Fruit fly (Drosophila melanogaster) whole organism, pupa: ENCODE data around the gene CG17260.
A peak's percentile ranks its signal among the peaks of the same experiment; 100 is the strongest.

Experiments used
- CG10348 ChIP-seq: fragments of 200-800 bp; sonication (Bioruptor generic); IDR thresholded peaks from 2 replicates; pipeline ENCODE4 v1.3.6; 2022; ENCODE audit warnings: missing biosample characterization, missing genetic modification characterization
- CG12605 ChIP-seq: fragments of 200-800 bp; sonication (Bioruptor generic); IDR thresholded peaks from 2 replicates; pipeline ENCODE4 v1.3.6; 2022; ENCODE audit warnings: missing biosample characterization, missing genetic modification characterization
- CG13204 ChIP-seq: fragments of 200-800 bp; sonication (Bioruptor generic); optimal IDR thresholded peaks from 2 replicates; lab custom pipeline; 2018; ENCODE audit warnings: missing biosample characterization, mild to moderate bottlenecking, missing genetic modification characterization, moderate library complexity
- CG14655 ChIP-seq: fragments of 200-800 bp; sonication (Bioruptor generic); optimal IDR thresholded peaks from 3 replicates; lab custom pipeline; 2017; ENCODE audit warnings: mild to moderate bottlenecking, missing biosample characterization, missing genetic modification reagents, missing genetic modification characterization
- CG15710 ChIP-seq: fragments of 200-800 bp; sonication (Bioruptor generic); optimal IDR thresholded peaks from 2 replicates; lab custom pipeline; 2018; ENCODE audit warnings: missing biosample characterization, mild to moderate bottlenecking, missing genetic modification characterization, moderate library complexity
- CG17806 ChIP-seq: fragments of 200-800 bp; sonication (Bioruptor generic); optimal IDR thresholded peaks from 2 replicates; lab custom pipeline; 2018; ENCODE audit warnings: missing biosample characterization, mild to moderate bottlenecking, missing genetic modification characterization, moderate library complexity
- CG32121 ChIP-seq: fragments of 200-800 bp; sonication (Bioruptor generic); IDR thresholded peaks from 2 replicates; pipeline ENCODE4 v1.3.6; 2022; ENCODE audit warnings: missing biosample characterization, missing genetic modification characterization
- CG34367 ChIP-seq: fragments of 200-800 bp; sonication (Bioruptor generic); optimal IDR thresholded peaks from 2 replicates; lab custom pipeline; 2018; ENCODE audit warnings: missing biosample characterization, mild to moderate bottlenecking, missing genetic modification characterization
- CG4496 ChIP-seq: fragments of 200-800 bp; sonication (Bioruptor generic); IDR thresholded peaks from 3 replicates; pipeline ENCODE4 v1.3.6; 2022; ENCODE audit warnings: missing biosample characterization, missing genetic modification characterization
- CG8159 ChIP-seq: fragments of 200-800 bp; sonication (Bioruptor generic); optimal IDR thresholded peaks from 3 replicates; lab custom pipeline; 2018; ENCODE audit warnings: missing biosample characterization, mild to moderate bottlenecking, missing genetic modification characterization, moderate library complexity
- CG8301 ChIP-seq: fragments of 200-800 bp; sonication (Bioruptor generic); optimal IDR thresholded peaks from 2 replicates; lab custom pipeline; 2018; ENCODE audit warnings: missing biosample characterization, mild to moderate bottlenecking, missing genetic modification characterization
- CG9948 ChIP-seq: fragments of 200-800 bp; sonication (Bioruptor generic); optimal IDR thresholded peaks from 2 replicates; lab custom pipeline; 2018; ENCODE audit warnings: missing biosample characterization, mild to moderate bottlenecking, missing genetic modification characterization, moderate library complexity
- D1 ChIP-seq: fragments of 200-800 bp; sonication (Bioruptor generic); optimal IDR thresholded peaks from 2 replicates; lab custom pipeline; 2018; ENCODE audit warnings: missing biosample characterization, mild to moderate bottlenecking, missing genetic modification characterization, moderate library complexity
- EcR ChIP-seq: fragments of 200-800 bp; sonication (Bioruptor generic); optimal IDR thresholded peaks from 3 replicates; lab custom pipeline; 2019; ENCODE audit warnings: missing biosample characterization, missing genetic modification characterization, mild to moderate bottlenecking, moderate library complexity, missing genetic modification reagents
- Ets98B ChIP-seq: fragments of 200-800 bp; sonication (Bioruptor generic); IDR thresholded peaks from 2 replicates; pipeline ENCODE4 v1.3.6; 2022; ENCODE audit warnings: missing biosample characterization, missing genetic modification characterization
- Pif1A ChIP-seq: fragments of 200-800 bp; sonication (Bioruptor generic); optimal IDR thresholded peaks from 3 replicates; lab custom pipeline; 2016; ENCODE audit warnings: missing biosample characterization, missing genetic modification characterization
- Pif1B ChIP-seq: fragments of 200-800 bp; sonication (Bioruptor generic); optimal IDR thresholded peaks from 3 replicates; lab custom pipeline; 2016; ENCODE audit warnings: missing biosample characterization, missing genetic modification characterization
- Snoo ChIP-seq: fragments of 200-800 bp; sonication (Bioruptor generic); optimal IDR thresholded peaks from 3 replicates; lab custom pipeline; 2017; ENCODE audit warnings: missing biosample characterization, mild to moderate bottlenecking, missing genetic modification characterization, inconsistent platforms
- fd96Ca ChIP-seq: fragments of 200-800 bp; sonication (Bioruptor generic); IDR thresholded peaks from 3 replicates; pipeline ENCODE4 v1.3.6; 2022; ENCODE audit warnings: missing biosample characterization, missing genetic modification characterization
- gl ChIP-seq: fragments of 200-800 bp; sonication (Bioruptor generic); optimal IDR thresholded peaks from 2 replicates; lab custom pipeline; 2018; ENCODE audit warnings: missing biosample characterization, mild to moderate bottlenecking, missing genetic modification characterization
- rn ChIP-seq: fragments of 200-800 bp; sonication (Bioruptor generic); IDR thresholded peaks from 2 replicates; pipeline ENCODE4 v1.3.6; 2022; ENCODE audit warnings: missing biosample characterization, missing genetic modification characterization

Gene CG17260

dm6 chr2L:3022986-3023385, 14.0 kb upstream of the CG17260 start, which contains the start of the genes alpha4GT1 and Prp40:
TSS of gene alpha4GT1 (minus strand) at chr2L:3023141.
TSS of gene Prp40 (plus strand) at chr2L:3023226.
- TF ChIP-seq CG12605 (GFP tag; lab: Robert Waterston, UW) (no peak), CG8159 (tag; lab: Kevin White, UChicago) (no peak), CG9948 (tag; lab: Kevin White, UChicago) (no peak), CG10348 (no peak), Pif1B (GFP tag; lab: Kevin White, UChicago) (no peak), Pif1A (GFP tag; lab: Kevin White, UChicago) (no peak), CG17806 (tag; lab: Kevin White, UChicago) (no peak), rn (GFP tag; lab: Robert Waterston, UW) (no peak), gl (tag; lab: Kevin White, UChicago) (no peak), EcR (GFP tag; lab: Kevin White, UChicago) (no peak), Snoo (tag; lab: Kevin White, UChicago) (no peak), Ets98B (GFP tag; lab: Robert Waterston, UW) (no peak), CG4496 (GFP tag; lab: Robert Waterston, UW) (no peak), CG14655 (no peak), fd96Ca (GFP tag; lab: Robert Waterston, UW) (no peak), CG13204 (no peak), CG8301 (tag; lab: Kevin White, UChicago) (no peak)

- TF ChIP-seq CG32121 (GFP tag; lab: Robert Waterston, UW) (no peak), Snoo (tag; lab: Kevin White, UChicago) (no peak), rn (GFP tag; lab: Robert Waterston, UW) (no peak), CG13204 (no peak), CG34367 (tag; lab: Kevin White, UChicago) (no peak), D1 (tag; lab: Kevin White, UChicago) (no peak), CG8301 (tag; lab: Kevin White, UChicago) (no peak), Ets98B (GFP tag; lab: Robert Waterston, UW) (no peak), CG10348 (no peak), fd96Ca (GFP tag; lab: Robert Waterston, UW) (no peak), CG17806 (tag; lab: Kevin White, UChicago) (no peak), Pif1B (GFP tag; lab: Kevin White, UChicago) (no peak), CG9948 (tag; lab: Kevin White, UChicago) (no peak), CG12605 (GFP tag; lab: Robert Waterston, UW) (no peak), CG15710 (tag; lab: Kevin White, UChicago) (no peak), CG4496 (GFP tag; lab: Robert Waterston, UW) (no peak), CG8159 (tag; lab: Kevin White, UChicago) (no peak)
Observed at dm6 chr2L:3029012-3029411, 8.0 kb upstream of the CG17260 start, which contains the start of the genes Sf3b2 and CG17219. TSS of gene Sf3b2 (minus strand) at chr2L:3029168. TSS of gene CG17219 (plus strand) at chr2L:3029253.

- TF ChIP-seq Snoo (tag; lab: Kevin White, UChicago) (peak; percentile 21), CG15710 (tag; lab: Kevin White, UChicago) (no peak)
Observed at dm6 chr2L:3030350-3030749, 6.7 kb upstream of the CG17260 start, which contains the start of gene GABPI. TSS of gene GABPI (plus strand) at chr2L:3030539.

- TF ChIP-seq CG9948 (tag; lab: Kevin White, UChicago) (no peak), CG13204 (no peak), Pif1B (GFP tag; lab: Kevin White, UChicago) (no peak)
Observed at dm6 chr2L:3034969-3035368, 2.1 kb upstream of the CG17260 start, which contains the start of gene CG17258. TSS of gene CG17258 (minus strand) at chr2L:3035348.

- no peak for TF ChIP-seq CG12605 (GFP tag; lab: Robert Waterston, UW)
- TF ChIP-seq rn (GFP tag; lab: Robert Waterston, UW): no peak
- no peak for TF ChIP-seq CG8301 (tag; lab: Kevin White, UChicago)
- TF ChIP-seq Pif1B (GFP tag; lab: Kevin White, UChicago): peak; percentile 73
- TF ChIP-seq CG8159 (tag; lab: Kevin White, UChicago): peak; percentile 47
- peak; percentile 58 for TF ChIP-seq CG15710 (tag; lab: Kevin White, UChicago)
- no peak for TF ChIP-seq D1 (tag; lab: Kevin White, UChicago)
- no peak for TF ChIP-seq CG32121 (GFP tag; lab: Robert Waterston, UW)
- peak; percentile 53 for TF ChIP-seq CG17806 (tag; lab: Kevin White, UChicago)
- TF ChIP-seq Pif1A (GFP tag; lab: Kevin White, UChicago): peak; percentile 61
- TF ChIP-seq Ets98B (GFP tag; lab: Robert Waterston, UW): no peak; the same call in 1 of the 2 replicates
- TF ChIP-seq CG13204: no peak
- peak; percentile 35 for TF ChIP-seq CG9948 (tag; lab: Kevin White, UChicago)
- no peak for TF ChIP-seq EcR (GFP tag; lab: Kevin White, UChicago)
- peak; percentile 46 for TF ChIP-seq Snoo (tag; lab: Kevin White, UChicago)
- TF ChIP-seq CG34367 (tag; lab: Kevin White, UChicago): peak; percentile 49
- TF ChIP-seq gl (tag; lab: Kevin White, UChicago): no peak
- peak; percentile 56; the same call in 2 of the 3 replicates for TF ChIP-seq CG4496 (GFP tag; lab: Robert Waterston, UW)
- TF ChIP-seq fd96Ca (GFP tag; lab: Robert Waterston, UW): peak; percentile 60; the same call in 2 of the 3 replicates
- no peak for TF ChIP-seq CG10348
- no peak for TF ChIP-seq CG14655
Observed at dm6 chr2L:3039774-3040173, 2.7 kb downstream of the CG17260 start, which contains the start of the genes cnir and CG17221. TSS of gene cnir (minus strand) at chr2L:3039812. TSS of gene CG17221 (plus strand) at chr2L:3039976.
